Fruit fly (Drosophila melanogaster) whole organism, embryonic: Measurements from ENCODE around the gene CG17121.
A peak's percentile ranks its signal among the peaks of the same experiment; 100 is the strongest.

ENCODE experiments used
- CG10366 ChIP-seq: fragments of 200-800 bp; sonication (Bioruptor generic); IDR thresholded peaks from 2 replicates; pipeline ENCODE4 v1.3.6; 2022; ENCODE audit warnings: missing biosample characterization, missing genetic modification characterization
- CG10979 ChIP-seq: fragments of 200-800 bp; sonication (Bioruptor generic); optimal IDR thresholded peaks from 2 replicates; lab custom pipeline; 2018; ENCODE audit warnings: missing biosample characterization, mild to moderate bottlenecking, missing genetic modification characterization, moderate library complexity
- CG11247 ChIP-seq: fragments of 200-800 bp; sonication (Bioruptor generic); IDR thresholded peaks from 2 replicates; pipeline ENCODE4 v1.3.6; 2022; ENCODE audit warnings: missing biosample characterization, missing genetic modification characterization
- CG11695 ChIP-seq: fragments of 200-800 bp; sonication (Bioruptor generic); IDR thresholded peaks from 3 replicates; pipeline ENCODE4 v1.3.6; 2022; ENCODE audit warnings: missing biosample characterization, missing genetic modification characterization
- CG12299 ChIP-seq: fragments of 200-800 bp; sonication (Bioruptor generic); optimal IDR thresholded peaks from 2 replicates; lab custom pipeline; 2018; ENCODE audit warnings: missing biosample characterization, mild to moderate bottlenecking, missing genetic modification characterization
- CG12942 ChIP-seq: fragments of 200-800 bp; sonication (Bioruptor generic); optimal IDR thresholded peaks from 3 replicates; lab custom pipeline; 2016; ENCODE audit warnings: missing biosample characterization, missing genetic modification characterization
- CG14441 ChIP-seq: fragments of 200-800 bp; sonication (Bioruptor generic); IDR thresholded peaks from 2 replicates; pipeline ENCODE4 v1.3.6; 2022; ENCODE audit warnings: missing biosample characterization, missing genetic modification characterization
- CG32532 ChIP-seq: fragments of 200-800 bp; sonication (Bioruptor generic); IDR thresholded peaks from 2 replicates; pipeline ENCODE4 v1.3.6; 2022; ENCODE audit warnings: missing biosample characterization, missing genetic modification characterization
- CG34376 ChIP-seq: fragments of 200-800 bp; sonication (Bioruptor generic); optimal IDR thresholded peaks from 2 replicates; lab custom pipeline; 2018; ENCODE audit warnings: missing biosample characterization, mild to moderate bottlenecking, missing genetic modification characterization
- CG4730 ChIP-seq: fragments of 200-800 bp; sonication (Bioruptor generic); IDR thresholded peaks from 2 replicates; pipeline ENCODE4 v1.3.6; 2022; ENCODE audit warnings: missing biosample characterization, missing genetic modification characterization
- CG7786 ChIP-seq: fragments of 200-800 bp; sonication (Bioruptor generic); optimal IDR thresholded peaks from 2 replicates; lab custom pipeline; 2016; ENCODE audit warnings: missing biosample characterization, missing genetic modification characterization
- CG9609 ChIP-seq: fragments of 200-800 bp; sonication (Bioruptor generic); optimal IDR thresholded peaks from 3 replicates; lab custom pipeline; 2016; ENCODE audit warnings: missing biosample characterization, missing genetic modification characterization
- CG9932 ChIP-seq: fragments of 200-800 bp; sonication (Bioruptor generic); IDR thresholded peaks from 2 replicates; pipeline ENCODE4 v1.3.6; 2022; ENCODE audit warnings: missing biosample characterization, missing genetic modification characterization
- CTCF ChIP-seq: fragments of 200-800 bp; sonication (Bioruptor generic); optimal IDR thresholded peaks from 2 replicates; lab custom pipeline; 2017; ENCODE audit warnings: missing biosample characterization, mild to moderate bottlenecking, missing genetic modification characterization, moderate library complexity
- Camta ChIP-seq: fragments of 200-800 bp; sonication (Bioruptor generic); optimal IDR thresholded peaks from 2 replicates; lab custom pipeline; 2016; ENCODE audit warnings: missing biosample characterization, missing genetic modification characterization
- D ChIP-seq, 2 experiments: fragments of 200-800 bp in 1 of 2; fragments of >200 bp in 1 of 2; sonication (Bioruptor generic) in 1 of 2; optimal IDR thresholded peaks; 2 replicates in 1 of 2; 3 replicates in 1 of 2; lab custom pipeline; 2017; ENCODE audit warnings: mild to moderate bottlenecking in 1 of 2, missing biosample characterization in 1 of 2, missing genetic modification characterization in 1 of 2, missing genetic modification reagents in 1 of 2
- Dfd ChIP-seq, 2 experiments: fragments of >200 bp; optimal IDR thresholded peaks; 2 replicates each; lab custom pipeline; 2017; ENCODE audit warnings: missing biosample characterization in 2 of 2, missing genetic modification characterization in 2 of 2
- Eip74EF ChIP-seq, 2 experiments: fragments of 200-800 bp in 1 of 2; fragments of >200 bp in 1 of 2; sonication (Bioruptor generic) in 1 of 2; optimal IDR thresholded peaks; 2 replicates each; lab custom pipeline; 2017 to 2019; ENCODE audit warnings: missing biosample characterization in 2 of 2, missing genetic modification characterization in 2 of 2, mild to moderate bottlenecking in 1 of 2, moderate library complexity in 1 of 2
- Fer1 ChIP-seq: fragments of 200-800 bp; sonication (Bioruptor generic); optimal IDR thresholded peaks from 2 replicates; lab custom pipeline; 2017; ENCODE audit warnings: missing biosample characterization, mild to moderate bottlenecking, missing genetic modification characterization
- Gug ChIP-seq: fragments of 200-800 bp; sonication (Bioruptor generic); IDR thresholded peaks from 4 replicates; pipeline ENCODE4 v1.3.6; 2022; ENCODE audit warnings: missing biosample characterization, missing genetic modification characterization
- Hey ChIP-seq: fragments of 200-800 bp; sonication (Bioruptor generic); optimal IDR thresholded peaks from 3 replicates; lab custom pipeline; 2018; ENCODE audit warnings: missing biosample characterization, mild to moderate bottlenecking, missing genetic modification characterization
- Hmr ChIP-seq: fragments of 200-800 bp; sonication (Bioruptor generic); optimal IDR thresholded peaks from 3 replicates; lab custom pipeline; 2017; ENCODE audit warnings: mild to moderate bottlenecking, missing biosample characterization, missing genetic modification reagents, missing genetic modification characterization
- MESR4 ChIP-seq: fragments of 200-800 bp; sonication (Bioruptor generic); optimal IDR thresholded peaks from 2 replicates; lab custom pipeline; 2018; ENCODE audit warnings: missing biosample characterization, mild to moderate bottlenecking, missing genetic modification characterization, moderate library complexity
- Ptx1 ChIP-seq: fragments of 200-800 bp; sonication (Bioruptor generic); IDR thresholded peaks from 2 replicates; pipeline ENCODE4 v1.3.6; 2022; ENCODE audit warnings: missing biosample characterization, missing genetic modification characterization
- Spps ChIP-seq: fragments of 200-800 bp; sonication (Bioruptor generic); optimal IDR thresholded peaks from 2 replicates; lab custom pipeline; 2018; ENCODE audit warnings: missing biosample characterization, mild to moderate bottlenecking, missing genetic modification characterization
- ab ChIP-seq: fragments of 200-800 bp; sonication (Bioruptor generic); optimal IDR thresholded peaks from 2 replicates; lab custom pipeline; 2016; ENCODE audit warnings: missing biosample characterization, missing genetic modification characterization
- ara ChIP-seq: fragments of 200-800 bp; sonication (Bioruptor generic); IDR thresholded peaks from 2 replicates; pipeline ENCODE4 v1.3.6; 2022; ENCODE audit warnings: missing biosample characterization, missing genetic modification characterization
- chn ChIP-seq: fragments of 200-800 bp; sonication (Bioruptor generic); optimal IDR thresholded peaks from 2 replicates; lab custom pipeline; 2016; ENCODE audit warnings: missing biosample characterization, missing genetic modification characterization
- dm ChIP-seq: fragments of 200-800 bp; sonication (Bioruptor generic); optimal IDR thresholded peaks from 3 replicates; lab custom pipeline; 2016; ENCODE audit warnings: missing biosample characterization, missing genetic modification characterization
- dmrt11E ChIP-seq: fragments of 200-800 bp; sonication (Bioruptor generic); optimal IDR thresholded peaks from 3 replicates; lab custom pipeline; 2018; ENCODE audit warnings: missing biosample characterization, mild to moderate bottlenecking, missing genetic modification characterization, moderate library complexity
- esg ChIP-seq: fragments of 200-800 bp; sonication (Bioruptor generic); conservative IDR thresholded peaks from 2 replicates; pipeline ENCODE4 v1.3.6; 2022; ENCODE audit warnings: missing biosample characterization, missing genetic modification characterization
- fd102C ChIP-seq: fragments of 200-800 bp; sonication (Bioruptor generic); optimal IDR thresholded peaks from 2 replicates; lab custom pipeline; 2018; ENCODE audit warnings: missing biosample characterization, mild to moderate bottlenecking, missing genetic modification characterization, moderate library complexity
- ftz-f1 ChIP-seq: fragments of 200-800 bp; sonication (Bioruptor generic); optimal IDR thresholded peaks from 2 replicates; lab custom pipeline; 2016; ENCODE audit warnings: missing biosample characterization, missing genetic modification characterization
- gsb-n ChIP-seq: fragments of 200-800 bp; sonication (Bioruptor generic); optimal IDR thresholded peaks from 3 replicates; lab custom pipeline; 2018; ENCODE audit warnings: missing biosample characterization, mild to moderate bottlenecking, missing genetic modification characterization
- her ChIP-seq: fragments of 200-800 bp; sonication (Bioruptor generic); optimal IDR thresholded peaks from 2 replicates; lab custom pipeline; 2016; ENCODE audit warnings: missing biosample characterization, missing genetic modification characterization
- ind ChIP-seq: fragments of 200-800 bp; sonication (Bioruptor generic); optimal IDR thresholded peaks from 3 replicates; lab custom pipeline; 2016; ENCODE audit warnings: missing biosample characterization, missing genetic modification characterization
- jigr1 ChIP-seq: fragments of 200-800 bp; sonication (Bioruptor generic); IDR thresholded peaks from 3 replicates; pipeline ENCODE4 v1.3.6; 2022; ENCODE audit warnings: missing biosample characterization, missing genetic modification characterization
- kni ChIP-seq: fragments of 200-800 bp; sonication (Bioruptor generic); optimal IDR thresholded peaks from 3 replicates; lab custom pipeline; 2017; ENCODE audit warnings: mild to moderate bottlenecking, missing biosample characterization, missing genetic modification reagents, missing genetic modification characterization
- lab ChIP-seq: fragments of 200-800 bp; sonication (Bioruptor generic); optimal IDR thresholded peaks from 3 replicates; lab custom pipeline; 2017; ENCODE audit warnings: missing biosample characterization, missing genetic modification characterization, mild to moderate bottlenecking, moderate library complexity, missing genetic modification reagents
- nmo ChIP-seq: fragments of 200-800 bp; sonication (Bioruptor generic); optimal IDR thresholded peaks from 2 replicates; lab custom pipeline; 2018; ENCODE audit warnings: missing biosample characterization, mild to moderate bottlenecking, missing genetic modification characterization, moderate library complexity
- nom ChIP-seq: fragments of 200-800 bp; sonication (Bioruptor generic); optimal IDR thresholded peaks from 2 replicates; lab custom pipeline; 2017; ENCODE audit warnings: missing biosample characterization, missing genetic modification characterization, mild to moderate bottlenecking, moderate library complexity, missing genetic modification reagents
- pan ChIP-seq, 4 experiments: fragments of >200 bp in 3 of 4; fragments of 200-800 bp in 1 of 4; sonication (Bioruptor generic) in 1 of 4; optimal IDR thresholded peaks in 3 of 4; IDR thresholded peaks in 1 of 4; 2 replicates each; pipeline versions ENCODE4 v1.3.6 to Lab custom; 2017 to 2022; ENCODE audit warnings: missing biosample characterization in 2 of 4, missing genetic modification characterization in 2 of 4, mixed read lengths in 1 of 4
- prd ChIP-seq, 3 experiments: fragments of >200 bp in 2 of 3; fragments of 200-800 bp in 1 of 3; sonication (Bioruptor generic) in 1 of 3; optimal IDR thresholded peaks in 2 of 3; IDR thresholded peaks in 1 of 3; 2 replicates in 2 of 3; 3 replicates in 1 of 3; pipeline versions ENCODE4 v1.3.6 to Lab custom; 2017 to 2022; ENCODE audit warnings: missing biosample characterization in 1 of 3, missing genetic modification characterization in 1 of 3
- sens ChIP-seq: fragments of 200-800 bp; sonication (Bioruptor generic); peaks from one replicate; lab custom pipeline; 2016; ENCODE audit warnings: missing biosample characterization, missing genetic modification characterization
- sima ChIP-seq: fragments of 200-800 bp; sonication (Bioruptor generic); optimal IDR thresholded peaks from 2 replicates; lab custom pipeline; 2016; ENCODE audit warnings: missing biosample characterization, missing genetic modification characterization
- tap ChIP-seq: fragments of 200-800 bp; optimal IDR thresholded peaks from 3 replicates; lab custom pipeline; 2019; ENCODE audit warnings: missing biosample characterization, mild to moderate bottlenecking, missing genetic modification characterization, moderate library complexity
- tio ChIP-seq: fragments of 200-800 bp; sonication (Bioruptor generic); optimal IDR thresholded peaks from 2 replicates; lab custom pipeline; 2017; ENCODE audit warnings: missing biosample characterization, missing genetic modification characterization, inconsistent platforms
- trh ChIP-seq: fragments of 200-800 bp; sonication (Bioruptor generic); optimal IDR thresholded peaks from 2 replicates; lab custom pipeline; 2016; ENCODE audit warnings: missing biosample characterization, missing genetic modification characterization
- zen ChIP-seq: fragments of 200-800 bp; sonication (Bioruptor generic); optimal IDR thresholded peaks from 3 replicates; lab custom pipeline; 2018; ENCODE audit warnings: missing biosample characterization, mild to moderate bottlenecking, missing genetic modification characterization, moderate library complexity

The CG17121 gene

DNA sequence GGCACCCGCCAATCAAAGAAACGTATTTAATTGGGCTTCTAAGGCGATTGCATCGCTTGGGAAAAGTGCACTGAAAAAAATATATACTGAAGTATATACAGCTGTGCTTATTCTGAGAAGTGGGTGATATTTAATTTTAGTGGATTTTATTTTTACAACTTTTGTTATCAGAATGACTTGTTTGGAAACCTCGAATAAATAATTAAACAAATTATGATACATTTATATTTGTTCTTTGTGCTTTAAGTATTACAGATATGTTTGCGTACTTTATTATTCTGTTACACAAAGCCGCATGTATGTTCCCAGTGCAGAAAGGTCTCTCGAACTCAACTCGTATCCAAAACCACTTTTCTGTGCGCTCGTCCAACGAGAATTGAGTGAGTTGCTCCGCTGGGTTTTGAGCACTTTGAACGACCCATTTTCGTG, 690 bp upstream of the CG17121 start (continued):
- TF ChIP-seq fd102C (GFP tag; lab: Kevin White, UChicago) (no peak), CG11247 (GFP tag; lab: Robert Waterston, UW) (0 out of 2 replicates have a peak, but pooled peaks have one; percentile 12), CG10366 (GFP tag; lab: Robert Waterston, UW) (peak; percentile 33; the same call in 1 of the 2 replicates), CG7786 (peak; percentile 19), CG12942 (peak; percentile 56), Dfd (GFP tag; optimal IDR thresholded peaks at IDR 0.05; lab: Kevin White, UChicago) (no peak), Hmr (GFP tag; lab: Kevin White, UChicago) (peak; percentile 71), Camta (GFP tag; lab: Kevin White, UChicago) (peak; percentile 21), sima (GFP tag; lab: Kevin White, UChicago) (no peak), Fer1 (GFP tag; lab: Kevin White, UChicago) (peak; percentile 72), zen (peak; percentile 55), tap (tag; lab: Kevin White, UChicago) (peak; percentile 80), CG9609 (no peak), Hey (tag; lab: Kevin White, UChicago) (no peak), esg (GFP tag; lab: Robert Waterston, UW) (peak; percentile 60), prd (optimal IDR thresholded peaks at IDR 0.05; lab: Kevin White, UChicago) (no peak), prd (GFP tag; IDR thresholded peaks at IDR 0.05; lab: Robert Waterston, UW) (peak; percentile 75), CG9932 (peak; percentile 47; the same call in 1 of the 2 replicates), CTCF (no peak), CG14441 (GFP tag; lab: Robert Waterston, UW) (peak; percentile 61; the same call in 1 of the 2 replicates), CG32532 (GFP tag; lab: Robert Waterston, UW) (peak; percentile 60), dm (GFP tag; lab: Kevin White, UChicago) (peak; percentile 18), Eip74EF (GFP tag; optimal IDR thresholded peaks at IDR 0.05; lab: Kevin White, UChicago) (peak in 1 of 2 experiments; percentile 83), kni (peak; percentile 46), gsb-n (tag; lab: Kevin White, UChicago) (peak; percentile 42), ftz-f1 (GFP tag; lab: Kevin White, UChicago) (no peak), lab (GFP tag; lab: Kevin White, UChicago) (peak; percentile 75), ara (GFP tag; lab: Robert Waterston, UW) (peak; percentile 60; the same call in 1 of the 2 replicates), nom (GFP tag; lab: Kevin White, UChicago) (peak; percentile 36), CG10979 (peak; percentile 85), nmo (peak; percentile 92), sens (peak; percentile 91), jigr1 (no peak), ind (GFP tag; lab: Kevin White, UChicago) (peak; percentile 72), D (optimal IDR thresholded peaks at IDR 0.05; lab: Kevin White, UChicago) (no peak), D (GFP tag; optimal IDR thresholded peaks at IDR 0.05; lab: Kevin White, UChicago) (peak; percentile 74), her (GFP tag; lab: Kevin White, UChicago) (no peak), CG4730 (GFP tag; lab: Robert Waterston, UW) (peak; percentile 52; the same call in 1 of the 2 replicates), pan (optimal IDR thresholded peaks at IDR 0.05; lab: Kevin White, UChicago) (no peak), pan (GFP tag; optimal IDR thresholded peaks at IDR 0.05 in 1 of 2, IDR thresholded peaks at IDR 0.05 in 1 of 2) (peak in 1 of 2 experiments; percentile 53), tio (GFP tag; lab: Kevin White, UChicago) (peak; percentile 58), Gug (GFP tag; lab: Robert Waterston, UW) (peak; percentile 32; the same call in 2 of the 4 replicates), ab (GFP tag; lab: Kevin White, UChicago) (no peak), CG11695 (GFP tag; lab: Robert Waterston, UW) (peak; percentile 78; the same call in 2 of the 3 replicates), Ptx1 (GFP tag; lab: Robert Waterston, UW) (peak; percentile 76), CG34376 (peak; percentile 34), MESR4 (GFP tag; lab: Kevin White, UChicago) (no peak), chn (GFP tag; lab: Kevin White, UChicago) (peak; percentile 31), dmrt11E (tag; lab: Kevin White, UChicago) (peak; percentile 3), Spps (tag; lab: Kevin White, UChicago) (peak; percentile 58), CG12299 (tag; lab: Kevin White, UChicago) (peak; percentile 61), trh (GFP tag; lab: Kevin White, UChicago) (peak; percentile 59)
